Fruit fly (Drosophila melanogaster) whole organism, embryonic: ENCODE measurements around the gene rho-4.

ENCODE experiments used
- Antp ChIP-seq: fragments of 200-800 bp; sonication (Bioruptor generic); optimal IDR thresholded peaks from 3 replicates; lab custom pipeline; 2016; ENCODE audit warnings: missing biosample characterization, missing genetic modification characterization
- Asciz ChIP-seq: fragments of 200-800 bp; sonication (Bioruptor generic); optimal IDR thresholded peaks from 2 replicates; lab custom pipeline; 2017; ENCODE audit warnings: missing biosample characterization, mild to moderate bottlenecking, missing genetic modification characterization, missing genetic modification reagents
- CG10209 ChIP-seq: fragments of 200-800 bp; sonication (Bioruptor generic); optimal IDR thresholded peaks from 3 replicates; lab custom pipeline; 2017; ENCODE audit warnings: missing biosample characterization, mild to moderate bottlenecking, missing genetic modification characterization, missing genetic modification reagents
- CG10654 ChIP-seq: fragments of 200-800 bp; sonication (Bioruptor generic); optimal IDR thresholded peaks from 2 replicates; lab custom pipeline; 2016; ENCODE audit warnings: missing biosample characterization, missing genetic modification characterization
- CG12769 ChIP-seq: fragments of 200-800 bp; sonication (Bioruptor generic); optimal IDR thresholded peaks from 2 replicates; lab custom pipeline; 2019; ENCODE audit warnings: missing biosample characterization, mild to moderate bottlenecking, missing genetic modification characterization, moderate library complexity
- CG13287 ChIP-seq: fragments of 200-800 bp; sonication (Bioruptor generic); IDR thresholded peaks from 2 replicates; pipeline ENCODE4 v1.3.6; 2022; ENCODE audit warnings: missing biosample characterization, missing genetic modification characterization; ENCODE audit not compliant: partially characterized antibody
- CG14860 ChIP-seq: fragments of 200-800 bp; sonication (Bioruptor generic); IDR thresholded peaks from 3 replicates; pipeline ENCODE4 v1.3.6; 2022; ENCODE audit warnings: missing biosample characterization, missing genetic modification characterization; ENCODE audit not compliant: partially characterized antibody
- CG14965 ChIP-seq: fragments of 200-800 bp; sonication (Bioruptor generic); optimal IDR thresholded peaks from 2 replicates; lab custom pipeline; 2016; ENCODE audit warnings: missing biosample characterization, missing genetic modification characterization, borderline replicate concordance
- CG15073 ChIP-seq: fragments of 200-800 bp; sonication (Bioruptor generic); optimal IDR thresholded peaks from 2 replicates; lab custom pipeline; 2016; ENCODE audit warnings: missing biosample characterization, missing genetic modification characterization
- CG30431 ChIP-seq: fragments of 200-800 bp; sonication (Bioruptor generic); optimal IDR thresholded peaks from 2 replicates; lab custom pipeline; 2017; ENCODE audit warnings: missing biosample characterization, missing genetic modification characterization
- CG3065 ChIP-seq: fragments of 200-800 bp; sonication (Bioruptor generic); optimal IDR thresholded peaks from 2 replicates; lab custom pipeline; 2016; ENCODE audit warnings: missing biosample characterization, missing genetic modification characterization
- CG31388 ChIP-seq: fragments of 200-800 bp; sonication (Bioruptor generic); optimal IDR thresholded peaks from 2 replicates; lab custom pipeline; 2016; ENCODE audit warnings: missing biosample characterization, missing genetic modification characterization
- CG3407 ChIP-seq: fragments of 200-800 bp; sonication (Bioruptor generic); optimal IDR thresholded peaks from 2 replicates; lab custom pipeline; 2018; ENCODE audit warnings: missing biosample characterization, mild to moderate bottlenecking, missing genetic modification characterization
- CG42726 ChIP-seq: fragments of 200-800 bp; sonication (Bioruptor generic); IDR thresholded peaks from 2 replicates; pipeline ENCODE4 v1.3.6; 2022; ENCODE audit warnings: missing biosample characterization, missing genetic modification characterization; ENCODE audit not compliant: partially characterized antibody
- CG4424 ChIP-seq: fragments of 200-800 bp; sonication (Bioruptor generic); optimal IDR thresholded peaks from 3 replicates; lab custom pipeline; 2016; ENCODE audit warnings: missing biosample characterization, missing genetic modification characterization
- CG5953 ChIP-seq: fragments of 200-800 bp; sonication (Bioruptor generic); IDR thresholded peaks from 2 replicates; pipeline ENCODE4 v1.3.6; 2022; ENCODE audit warnings: missing biosample characterization, missing genetic modification characterization
- CG6654 ChIP-seq: fragments of 200-800 bp; sonication (Bioruptor generic); optimal IDR thresholded peaks from 2 replicates; lab custom pipeline; 2017; ENCODE audit warnings: missing biosample characterization, mild to moderate bottlenecking, missing genetic modification characterization
- CG7839 ChIP-seq: fragments of 200-800 bp; sonication (Bioruptor generic); optimal IDR thresholded peaks from 3 replicates; lab custom pipeline; 2018; ENCODE audit warnings: missing biosample characterization, mild to moderate bottlenecking, missing genetic modification characterization, moderate library complexity
- CG7987 ChIP-seq: fragments of 200-800 bp; sonication (Bioruptor generic); optimal IDR thresholded peaks from 2 replicates; lab custom pipeline; 2018; ENCODE audit warnings: missing biosample characterization, mild to moderate bottlenecking, missing genetic modification characterization, moderate library complexity
- CG8290 ChIP-seq, 3 experiments: fragments of 200-800 bp; sonication (Bioruptor generic); optimal IDR thresholded peaks; 2 replicates each; lab custom pipeline; 2016 to 2019; ENCODE audit warnings: missing biosample characterization in 3 of 3, missing genetic modification characterization in 3 of 3, mild to moderate bottlenecking in 2 of 3, moderate library complexity in 1 of 3
- CG8765 ChIP-seq: fragments of 200-800 bp; sonication (Bioruptor generic); IDR thresholded peaks from 2 replicates; pipeline ENCODE4 v1.3.6; 2022; ENCODE audit warnings: missing biosample characterization, missing genetic modification characterization
- CG8944 ChIP-seq: fragments of 200-800 bp; sonication (Bioruptor generic); optimal IDR thresholded peaks from 3 replicates; lab custom pipeline; 2016; ENCODE audit warnings: missing biosample characterization, missing genetic modification characterization
- CG9215 ChIP-seq: fragments of 200-800 bp; sonication (Bioruptor generic); IDR thresholded peaks from 2 replicates; pipeline ENCODE4 v1.3.6; 2022; ENCODE audit warnings: missing biosample characterization, missing genetic modification characterization
- CG9609 ChIP-seq: fragments of 200-800 bp; sonication (Bioruptor generic); optimal IDR thresholded peaks from 3 replicates; lab custom pipeline; 2016; ENCODE audit warnings: missing biosample characterization, missing genetic modification characterization
- Camta ChIP-seq: fragments of 200-800 bp; sonication (Bioruptor generic); optimal IDR thresholded peaks from 2 replicates; lab custom pipeline; 2016; ENCODE audit warnings: missing biosample characterization, missing genetic modification characterization
- D19A ChIP-seq: fragments of 200-800 bp; optimal IDR thresholded peaks from 3 replicates; lab custom pipeline; 2019; ENCODE audit warnings: missing biosample characterization, mild to moderate bottlenecking, missing genetic modification characterization, moderate library complexity
- Gsc ChIP-seq: fragments of 200-800 bp; sonication (Bioruptor generic); IDR thresholded peaks from 2 replicates; pipeline ENCODE4 v1.3.6; 2022; ENCODE audit warnings: missing biosample characterization, missing genetic modification characterization
- HLHmδ ChIP-seq: fragments of 200-800 bp; sonication (Bioruptor generic); optimal IDR thresholded peaks from 2 replicates; lab custom pipeline; 2018; ENCODE audit warnings: missing biosample characterization, mild to moderate bottlenecking, missing genetic modification characterization, moderate library complexity
- Meics ChIP-seq: fragments of 200-800 bp; sonication (Bioruptor generic); optimal IDR thresholded peaks from 2 replicates; lab custom pipeline; 2017; ENCODE audit warnings: missing biosample characterization, mild to moderate bottlenecking, missing genetic modification characterization
- Mrtf ChIP-seq: fragments of 200-800 bp; sonication (Bioruptor generic); IDR thresholded peaks from 3 replicates; pipeline ENCODE4 v1.3.6; 2022; ENCODE audit warnings: missing biosample characterization, missing genetic modification characterization
- Pdp1 ChIP-seq, 2 experiments: fragments of 200-800 bp; sonication (Bioruptor generic); optimal IDR thresholded peaks; 3 replicates each; lab custom pipeline; 2016; ENCODE audit warnings: missing biosample characterization in 2 of 2, missing genetic modification characterization in 2 of 2, mild to moderate bottlenecking in 1 of 2, moderate library complexity in 1 of 2
- Usf ChIP-seq: fragments of 200-800 bp; sonication (Bioruptor generic); optimal IDR thresholded peaks from 2 replicates; lab custom pipeline; 2017; ENCODE audit warnings: missing genotype, missing biosample characterization, missing genetic modification characterization
- ara ChIP-seq: fragments of 200-800 bp; sonication (Bioruptor generic); IDR thresholded peaks from 2 replicates; pipeline ENCODE4 v1.3.6; 2022; ENCODE audit warnings: missing biosample characterization, missing genetic modification characterization
- chm ChIP-seq: fragments of 200-800 bp; sonication (Bioruptor generic); IDR thresholded peaks from 2 replicates; pipeline ENCODE4 v1.3.6; 2022; ENCODE audit warnings: missing biosample characterization, missing genetic modification characterization
- dmrt11E ChIP-seq: fragments of 200-800 bp; sonication (Bioruptor generic); optimal IDR thresholded peaks from 3 replicates; lab custom pipeline; 2018; ENCODE audit warnings: missing biosample characterization, mild to moderate bottlenecking, missing genetic modification characterization, moderate library complexity
- dpn ChIP-seq, 2 experiments: fragments of 200-800 bp; sonication (Bioruptor generic); optimal IDR thresholded peaks; 3 replicates each; lab custom pipeline; 2016; ENCODE audit warnings: missing biosample characterization in 2 of 2, missing genetic modification characterization in 2 of 2
- dysf ChIP-seq: fragments of 200-800 bp; sonication (Bioruptor generic); IDR thresholded peaks from 3 replicates; pipeline ENCODE4 v1.3.6; 2022; ENCODE audit warnings: missing biosample characterization, missing genetic modification characterization
- ftz-f1 ChIP-seq: fragments of 200-800 bp; sonication (Bioruptor generic); optimal IDR thresholded peaks from 2 replicates; lab custom pipeline; 2016; ENCODE audit warnings: missing biosample characterization, missing genetic modification characterization
- lab ChIP-seq: fragments of 200-800 bp; sonication (Bioruptor generic); optimal IDR thresholded peaks from 3 replicates; lab custom pipeline; 2017; ENCODE audit warnings: missing biosample characterization, missing genetic modification characterization, mild to moderate bottlenecking, moderate library complexity, missing genetic modification reagents
- mirr ChIP-seq: fragments of 200-800 bp; sonication (Bioruptor generic); optimal IDR thresholded peaks from 3 replicates; lab custom pipeline; 2018; ENCODE audit warnings: missing biosample characterization, mild to moderate bottlenecking, missing genetic modification characterization
- prd ChIP-seq, 3 experiments: fragments of >200 bp in 2 of 3; fragments of 200-800 bp in 1 of 3; sonication (Bioruptor generic) in 1 of 3; optimal IDR thresholded peaks in 2 of 3; IDR thresholded peaks in 1 of 3; 2 replicates in 2 of 3; 3 replicates in 1 of 3; pipeline versions ENCODE4 v1.3.6 to Lab custom; 2017 to 2022; ENCODE audit warnings: missing biosample characterization in 1 of 3, missing genetic modification characterization in 1 of 3
- sim ChIP-seq: fragments of 200-800 bp; sonication (Bioruptor generic); IDR thresholded peaks from 2 replicates; pipeline ENCODE4 v1.3.6; 2022; ENCODE audit warnings: missing biosample characterization, missing genetic modification characterization
- sima ChIP-seq: fragments of 200-800 bp; sonication (Bioruptor generic); optimal IDR thresholded peaks from 2 replicates; lab custom pipeline; 2016; ENCODE audit warnings: missing biosample characterization, missing genetic modification characterization
- sr ChIP-seq: fragments of 200-800 bp; sonication (Bioruptor generic); IDR thresholded peaks from 3 replicates; pipeline ENCODE4 v1.3.6; 2022; ENCODE audit warnings: missing biosample characterization, missing genetic modification characterization
- toy ChIP-seq: fragments of 200-800 bp; sonication (Bioruptor generic); IDR thresholded peaks from 2 replicates; pipeline ENCODE4 v1.3.6; 2022; ENCODE audit warnings: missing biosample characterization, missing genetic modification characterization
- trem ChIP-seq: fragments of 200-800 bp; optimal IDR thresholded peaks from 3 replicates; lab custom pipeline; 2019; ENCODE audit warnings: missing biosample characterization, mild to moderate bottlenecking, missing genetic modification characterization, moderate library complexity
- z ChIP-seq: fragments of 200-800 bp; sonication (Bioruptor generic); IDR thresholded peaks from 3 replicates; pipeline ENCODE4 v1.3.6; 2022; ENCODE audit warnings: missing biosample characterization, missing genetic modification characterization
- zen ChIP-seq: fragments of 200-800 bp; sonication (Bioruptor generic); optimal IDR thresholded peaks from 3 replicates; lab custom pipeline; 2018; ENCODE audit warnings: missing biosample characterization, mild to moderate bottlenecking, missing genetic modification characterization, moderate library complexity
- zf30C ChIP-seq: fragments of 200-800 bp; sonication (Bioruptor generic); optimal IDR thresholded peaks from 3 replicates; lab custom pipeline; 2018; ENCODE audit warnings: missing biosample characterization, mild to moderate bottlenecking, missing genetic modification characterization
- zfh1 ChIP-seq: fragments of 200-800 bp; sonication (Bioruptor generic); IDR thresholded peaks from 3 replicates; pipeline ENCODE4 v1.3.6; 2022; ENCODE audit warnings: missing biosample characterization, missing genetic modification characterization

The rho-4 gene

DNA sequence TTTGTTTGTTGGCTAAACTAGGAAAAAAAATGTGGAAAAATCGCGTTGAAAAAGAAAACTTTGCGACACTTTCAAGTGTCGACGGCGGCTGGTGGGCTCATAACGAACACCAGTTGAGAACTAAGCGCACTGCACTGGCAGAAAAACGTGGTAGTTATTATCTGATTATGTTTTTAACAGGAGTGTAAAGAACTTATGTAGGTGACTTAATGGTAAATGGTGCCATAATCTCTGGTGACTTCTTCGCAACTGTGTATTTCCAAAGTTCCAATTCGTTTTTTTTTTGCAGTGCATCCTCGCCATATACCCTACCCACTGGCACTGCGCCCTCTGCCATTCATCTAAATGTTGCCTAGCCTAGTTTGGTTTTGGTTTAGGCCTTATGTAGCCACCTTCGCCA is 53.4 kb downstream of the rho-4 start (continued):
- TF ChIP-seq ara (GFP tag; lab: Robert Waterston, UW) (no peak), prd (optimal IDR thresholded peaks at IDR 0.05; lab: Kevin White, UChicago) (no peak), prd (GFP tag; IDR thresholded peaks at IDR 0.05; lab: Robert Waterston, UW) (peak; percentile 56; the same call in 2 of the 3 replicates), Pdp1 (GFP tag; optimal IDR thresholded peaks at IDR 0.05; lab: Kevin White, UChicago) (peak; percentile 0 to 35), CG8944 (GFP tag; lab: Kevin White, UChicago) (no peak), sim (GFP tag; lab: Robert Waterston, UW) (no peak), zen (tag; lab: Kevin White, UChicago) (no peak), ftz-f1 (GFP tag; lab: Kevin White, UChicago) (no peak), CG3065 (GFP tag; lab: Kevin White, UChicago) (no peak), Antp (GFP tag; lab: Kevin White, UChicago) (peak; percentile 26), Meics (GFP tag; lab: Kevin White, UChicago) (no peak), Gsc (GFP tag; lab: Robert Waterston, UW) (no peak), CG9215 (GFP tag; lab: Robert Waterston, UW) (no peak), toy (no peak), dpn (GFP tag; optimal IDR thresholded peaks at IDR 0.05; lab: Kevin White, UChicago) (peak; percentile 11 to 44), z (GFP tag; lab: Robert Waterston, UW) (no peak), CG7839 (tag; lab: Kevin White, UChicago) (peak; percentile 29), CG15073 (GFP tag; lab: Kevin White, UChicago) (no peak), chm (GFP tag; lab: Robert Waterston, UW) (no peak), Mrtf (no peak), Camta (GFP tag; lab: Kevin White, UChicago) (no peak), dysf (0 out of 3 replicates have a peak, but pooled peaks have one; percentile 17), CG5953 (GFP tag; lab: Robert Waterston, UW) (no peak), CG10209 (GFP tag; lab: Kevin White, UChicago) (no peak), dmrt11E (tag; lab: Kevin White, UChicago) (no peak), CG9609 (GFP tag; lab: Kevin White, UChicago) (no peak), CG4424 (GFP tag; lab: Kevin White, UChicago) (peak; percentile 25), zfh1 (GFP tag; lab: Robert Waterston, UW) (no peak), mirr (GFP tag; lab: Kevin White, UChicago) (no peak), CG13287 (GFP tag; lab: Robert Waterston, UW) (no peak), Usf (GFP tag; lab: Kevin White, UChicago) (no peak), CG8290 (GFP tag; optimal IDR thresholded peaks at IDR 0.05; lab: Kevin White, UChicago) (no peak), CG8290 (tag; optimal IDR thresholded peaks at IDR 0.05; lab: Kevin White, UChicago) (peak in 1 of 2 experiments; percentile 39), CG12769 (tag; lab: Kevin White, UChicago) (peak; percentile 21), zf30C (GFP tag; lab: Kevin White, UChicago) (no peak), CG14860 (GFP tag; lab: Robert Waterston, UW) (no peak), lab (GFP tag; lab: Kevin White, UChicago) (peak; percentile 59), CG3407 (GFP tag; lab: Kevin White, UChicago) (peak; percentile 6), HLHmδ (GFP tag; lab: Kevin White, UChicago) (no peak), sr (GFP tag; lab: Robert Waterston, UW) (no peak), sima (GFP tag; lab: Kevin White, UChicago) (no peak), CG31388 (GFP tag; lab: Kevin White, UChicago) (no peak), CG42726 (GFP tag; lab: Robert Waterston, UW) (no peak), D19A (tag; lab: Kevin White, UChicago) (no peak), CG6654 (GFP tag; lab: Kevin White, UChicago) (peak; percentile 7), Asciz (GFP tag; lab: Kevin White, UChicago) (peak; percentile 7), CG10654 (GFP tag; lab: Kevin White, UChicago) (no peak), CG7987 (GFP tag; lab: Kevin White, UChicago) (no peak), trem (no peak), CG14965 (GFP tag; lab: Kevin White, UChicago) (no peak), CG8765 (GFP tag; lab: Robert Waterston, UW) (no peak), CG30431 (GFP tag; lab: Kevin White, UChicago) (peak; percentile 5)
